Fruit fly (Drosophila melanogaster): Measurements from ENCODE around the gene CG15549.

CG15549 gene

dm6 chr3R:30936407-30936806 lies at the start of gene CG15549:
CG15549 (minus strand) TSS chr3R:30936507.
- no peak for TF ChIP-seq Pif1A (GFP tag; optimal IDR thresholded peaks at IDR 0.05)

DNA sequence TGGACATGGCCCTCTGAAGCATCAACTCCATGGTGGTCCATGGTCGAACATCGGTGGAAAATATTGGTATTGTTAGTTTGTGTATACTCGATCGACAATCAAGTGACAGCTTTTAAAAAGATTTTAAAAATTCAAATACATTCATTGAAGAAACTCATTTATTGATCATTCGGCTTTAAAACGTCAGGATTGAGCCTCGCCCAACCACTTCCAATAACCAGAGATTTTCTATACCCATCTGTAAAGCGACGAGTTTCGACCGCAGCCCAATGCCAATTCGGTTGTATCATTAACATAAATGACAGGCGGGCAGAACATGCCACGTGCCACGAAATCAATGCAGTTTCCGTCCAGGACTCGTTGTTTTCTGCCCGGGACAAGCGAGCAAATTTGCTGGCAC lies 27.9 kb upstream of the CG15549 start, which contains the start of gene Ctr1C:
Gene Ctr1C, minus strand, starts transcription at position 101 of the 400 bp plus-strand sequence.
- no peak for TF ChIP-seq CG12605 (GFP tag; IDR thresholded peaks at IDR 0.05)
- TF ChIP-seq CG32121 (GFP tag; IDR thresholded peaks at IDR 0.05): no peak
- TF ChIP-seq Ets98B (GFP tag; IDR thresholded peaks at IDR 0.05): no peak
- TF ChIP-seq CG17806 (tag; optimal IDR thresholded peaks at IDR 0.05): no peak
- TF ChIP-seq CG34367 (tag; optimal IDR thresholded peaks at IDR 0.05): no peak
- no peak for TF ChIP-seq CG8159 (tag; optimal IDR thresholded peaks at IDR 0.05)
- no peak for TF ChIP-seq EcR (GFP tag; optimal IDR thresholded peaks at IDR 0.05)
- no peak for TF ChIP-seq CG8301 (tag; optimal IDR thresholded peaks at IDR 0.05)
- no peak for TF ChIP-seq gl (tag; optimal IDR thresholded peaks at IDR 0.05)
- TF ChIP-seq D1 (tag; optimal IDR thresholded peaks at IDR 0.05): no peak
- TF ChIP-seq CG15710 (tag; optimal IDR thresholded peaks at IDR 0.05): no peak
- TF ChIP-seq CG10348 (GFP tag; IDR thresholded peaks at IDR 0.05): no peak
- no peak for TF ChIP-seq Pif1A (GFP tag; optimal IDR thresholded peaks at IDR 0.05)
- no peak for TF ChIP-seq CG4496 (GFP tag; IDR thresholded peaks at IDR 0.05)

DNA sequence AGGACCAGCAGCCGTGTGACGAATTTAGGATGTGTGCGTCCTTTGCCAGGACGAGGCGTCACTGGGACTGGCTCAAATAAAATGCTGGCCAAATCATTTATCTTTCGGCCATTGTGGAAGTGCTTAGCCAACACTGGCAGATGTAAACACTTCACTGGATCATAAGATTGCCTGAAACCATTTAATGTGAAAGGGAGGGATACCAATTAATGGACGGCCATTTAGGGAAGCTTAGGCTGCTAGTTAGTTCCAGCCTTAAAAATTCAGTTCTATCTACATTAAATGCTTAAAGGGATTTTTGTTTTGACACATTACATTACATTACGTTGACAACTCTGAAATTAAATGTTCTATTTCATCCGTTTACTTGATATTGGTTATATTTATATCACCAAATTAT lies 23.1 kb upstream of the CG15549 start, which contains the start of gene CG15548:
Gene CG15548, plus strand, starts transcription at position 301 of the 400 bp plus-strand sequence.
- no peak for TF ChIP-seq Pif1B (GFP tag; optimal IDR thresholded peaks at IDR 0.05)
- TF ChIP-seq CG4496 (GFP tag; IDR thresholded peaks at IDR 0.05): no peak
- TF ChIP-seq CG10348 (GFP tag; IDR thresholded peaks at IDR 0.05): no peak
- no peak for TF ChIP-seq rn (GFP tag; IDR thresholded peaks at IDR 0.05)
- TF ChIP-seq Pif1A (GFP tag; optimal IDR thresholded peaks at IDR 0.05): no peak
- no peak for TF ChIP-seq CG8301 (tag; optimal IDR thresholded peaks at IDR 0.05)
- TF ChIP-seq CG17806 (tag; optimal IDR thresholded peaks at IDR 0.05): no peak
- TF ChIP-seq Ets98B (GFP tag; IDR thresholded peaks at IDR 0.05): no peak
- TF ChIP-seq Snoo (tag; optimal IDR thresholded peaks at IDR 0.05): no peak
- no peak for TF ChIP-seq CG13204 (GFP tag; optimal IDR thresholded peaks at IDR 0.05)
- TF ChIP-seq CG12605 (GFP tag; IDR thresholded peaks at IDR 0.05): no peak
- TF ChIP-seq gl (tag; optimal IDR thresholded peaks at IDR 0.05): no peak
- TF ChIP-seq CG14655 (GFP tag; optimal IDR thresholded peaks at IDR 0.05): no peak
- TF ChIP-seq CG8159 (tag; optimal IDR thresholded peaks at IDR 0.05): no peak
- no peak for TF ChIP-seq CG32121 (GFP tag; IDR thresholded peaks at IDR 0.05)
- no peak for TF ChIP-seq fd96Ca (GFP tag; IDR thresholded peaks at IDR 0.05)
- no peak for TF ChIP-seq CG34367 (tag; optimal IDR thresholded peaks at IDR 0.05)

dm6 chr3R:30946352-30946751 lies 10.0 kb upstream of the CG15549 start:
- TF ChIP-seq CG10348 (GFP tag; IDR thresholded peaks at IDR 0.05): no peak

- no peak for TF ChIP-seq gl (tag; optimal IDR thresholded peaks at IDR 0.05)
- TF ChIP-seq CG13204 (GFP tag; optimal IDR thresholded peaks at IDR 0.05): no peak
- no peak for TF ChIP-seq Snoo (tag; optimal IDR thresholded peaks at IDR 0.05)
- no peak for TF ChIP-seq CG4496 (GFP tag; IDR thresholded peaks at IDR 0.05)
- TF ChIP-seq CG14655 (GFP tag; optimal IDR thresholded peaks at IDR 0.05): no peak
- TF ChIP-seq D1 (tag; optimal IDR thresholded peaks at IDR 0.05): no peak
- no peak for TF ChIP-seq EcR (GFP tag; optimal IDR thresholded peaks at IDR 0.05)
- TF ChIP-seq CG32121 (GFP tag; IDR thresholded peaks at IDR 0.05): no peak
- no peak for TF ChIP-seq rn (GFP tag; IDR thresholded peaks at IDR 0.05)
Observed at dm6 chr3R:30940234-30940633, 3.9 kb upstream of the CG15549 start.

DNA sequence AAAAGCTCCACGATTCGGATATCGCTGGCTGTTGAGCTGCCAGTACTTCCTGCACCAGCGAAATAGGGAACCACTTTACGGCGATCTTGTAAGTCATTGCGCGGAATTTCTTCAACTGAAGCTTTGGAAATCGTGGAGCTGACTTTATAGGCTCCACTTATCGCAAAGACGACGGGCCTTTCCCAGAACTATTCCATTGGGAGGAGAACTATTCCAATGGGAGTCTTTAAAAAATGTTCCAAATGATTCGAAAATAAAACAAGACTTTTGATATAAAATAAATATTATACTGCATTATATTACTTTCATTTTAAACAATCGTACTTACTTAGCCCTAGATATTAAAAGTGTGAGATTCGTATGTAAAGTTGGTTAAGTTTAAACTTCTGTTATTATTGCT lies 695 bp upstream of the CG15549 start, which contains the start of gene CG15550:
Gene CG15550, minus strand, starts transcription at position 101 of the 400 bp plus-strand sequence.
- TF ChIP-seq EcR (GFP tag; optimal IDR thresholded peaks at IDR 0.05): no peak
- no peak for TF ChIP-seq CG10348 (GFP tag; IDR thresholded peaks at IDR 0.05)
- no peak for TF ChIP-seq fd96Ca (GFP tag; IDR thresholded peaks at IDR 0.05)
- no peak for TF ChIP-seq CG17806 (tag; optimal IDR thresholded peaks at IDR 0.05)
- TF ChIP-seq CG32121 (GFP tag; IDR thresholded peaks at IDR 0.05): no peak
- no peak for TF ChIP-seq Pif1A (GFP tag; optimal IDR thresholded peaks at IDR 0.05)
- TF ChIP-seq Pif1B (GFP tag; optimal IDR thresholded peaks at IDR 0.05): no peak
- TF ChIP-seq CG14655 (GFP tag; optimal IDR thresholded peaks at IDR 0.05): no peak
- TF ChIP-seq CG34367 (tag; optimal IDR thresholded peaks at IDR 0.05): no peak
- no peak for TF ChIP-seq CG8301 (tag; optimal IDR thresholded peaks at IDR 0.05)
- no peak for TF ChIP-seq CG12605 (GFP tag; IDR thresholded peaks at IDR 0.05)
- no peak for TF ChIP-seq Ets98B (GFP tag; IDR thresholded peaks at IDR 0.05)
- TF ChIP-seq CG9948 (tag; optimal IDR thresholded peaks at IDR 0.05): no peak
- TF ChIP-seq D1 (tag; optimal IDR thresholded peaks at IDR 0.05): no peak
- no peak for TF ChIP-seq rn (GFP tag; IDR thresholded peaks at IDR 0.05)

- TF ChIP-seq CG32121 (GFP tag; IDR thresholded peaks at IDR 0.05) (no peak), CG12605 (GFP tag; IDR thresholded peaks at IDR 0.05) (no peak), CG8301 (tag; optimal IDR thresholded peaks at IDR 0.05) (no peak)
Observed at dm6 chr3R:30933894-30934434, 2.3 kb downstream of the CG15549 start.
